Fruit fly (Drosophila melanogaster) whole organism, pupa: ENCODE results near the gene CG7706.

ENCODE experiments used
- CG10348 ChIP-seq: fragments of 200-800 bp; sonication (Bioruptor generic); IDR thresholded peaks from 2 replicates; pipeline ENCODE4 v1.3.6; 2022; ENCODE audit warnings: missing biosample characterization, missing genetic modification characterization
- CG12605 ChIP-seq: fragments of 200-800 bp; sonication (Bioruptor generic); IDR thresholded peaks from 2 replicates; pipeline ENCODE4 v1.3.6; 2022; ENCODE audit warnings: missing biosample characterization, missing genetic modification characterization
- CG13204 ChIP-seq: fragments of 200-800 bp; sonication (Bioruptor generic); optimal IDR thresholded peaks from 2 replicates; lab custom pipeline; 2018; ENCODE audit warnings: missing biosample characterization, mild to moderate bottlenecking, missing genetic modification characterization, moderate library complexity
- CG14655 ChIP-seq: fragments of 200-800 bp; sonication (Bioruptor generic); optimal IDR thresholded peaks from 3 replicates; lab custom pipeline; 2017; ENCODE audit warnings: mild to moderate bottlenecking, missing biosample characterization, missing genetic modification reagents, missing genetic modification characterization
- CG15710 ChIP-seq: fragments of 200-800 bp; sonication (Bioruptor generic); optimal IDR thresholded peaks from 2 replicates; lab custom pipeline; 2018; ENCODE audit warnings: missing biosample characterization, mild to moderate bottlenecking, missing genetic modification characterization, moderate library complexity
- CG17806 ChIP-seq: fragments of 200-800 bp; sonication (Bioruptor generic); optimal IDR thresholded peaks from 2 replicates; lab custom pipeline; 2018; ENCODE audit warnings: missing biosample characterization, mild to moderate bottlenecking, missing genetic modification characterization, moderate library complexity
- CG32121 ChIP-seq: fragments of 200-800 bp; sonication (Bioruptor generic); IDR thresholded peaks from 2 replicates; pipeline ENCODE4 v1.3.6; 2022; ENCODE audit warnings: missing biosample characterization, missing genetic modification characterization
- CG34367 ChIP-seq: fragments of 200-800 bp; sonication (Bioruptor generic); optimal IDR thresholded peaks from 2 replicates; lab custom pipeline; 2018; ENCODE audit warnings: missing biosample characterization, mild to moderate bottlenecking, missing genetic modification characterization
- CG4496 ChIP-seq: fragments of 200-800 bp; sonication (Bioruptor generic); IDR thresholded peaks from 3 replicates; pipeline ENCODE4 v1.3.6; 2022; ENCODE audit warnings: missing biosample characterization, missing genetic modification characterization
- CG8159 ChIP-seq: fragments of 200-800 bp; sonication (Bioruptor generic); optimal IDR thresholded peaks from 3 replicates; lab custom pipeline; 2018; ENCODE audit warnings: missing biosample characterization, mild to moderate bottlenecking, missing genetic modification characterization, moderate library complexity
- CG8301 ChIP-seq: fragments of 200-800 bp; sonication (Bioruptor generic); optimal IDR thresholded peaks from 2 replicates; lab custom pipeline; 2018; ENCODE audit warnings: missing biosample characterization, mild to moderate bottlenecking, missing genetic modification characterization
- CG9948 ChIP-seq: fragments of 200-800 bp; sonication (Bioruptor generic); optimal IDR thresholded peaks from 2 replicates; lab custom pipeline; 2018; ENCODE audit warnings: missing biosample characterization, mild to moderate bottlenecking, missing genetic modification characterization, moderate library complexity
- D1 ChIP-seq: fragments of 200-800 bp; sonication (Bioruptor generic); optimal IDR thresholded peaks from 2 replicates; lab custom pipeline; 2018; ENCODE audit warnings: missing biosample characterization, mild to moderate bottlenecking, missing genetic modification characterization, moderate library complexity
- EcR ChIP-seq: fragments of 200-800 bp; sonication (Bioruptor generic); optimal IDR thresholded peaks from 3 replicates; lab custom pipeline; 2019; ENCODE audit warnings: missing biosample characterization, missing genetic modification characterization, mild to moderate bottlenecking, moderate library complexity, missing genetic modification reagents
- Ets98B ChIP-seq: fragments of 200-800 bp; sonication (Bioruptor generic); IDR thresholded peaks from 2 replicates; pipeline ENCODE4 v1.3.6; 2022; ENCODE audit warnings: missing biosample characterization, missing genetic modification characterization
- Pif1A ChIP-seq: fragments of 200-800 bp; sonication (Bioruptor generic); optimal IDR thresholded peaks from 3 replicates; lab custom pipeline; 2016; ENCODE audit warnings: missing biosample characterization, missing genetic modification characterization
- Pif1B ChIP-seq: fragments of 200-800 bp; sonication (Bioruptor generic); optimal IDR thresholded peaks from 3 replicates; lab custom pipeline; 2016; ENCODE audit warnings: missing biosample characterization, missing genetic modification characterization
- Snoo ChIP-seq: fragments of 200-800 bp; sonication (Bioruptor generic); optimal IDR thresholded peaks from 3 replicates; lab custom pipeline; 2017; ENCODE audit warnings: missing biosample characterization, mild to moderate bottlenecking, missing genetic modification characterization, inconsistent platforms
- fd96Ca ChIP-seq: fragments of 200-800 bp; sonication (Bioruptor generic); IDR thresholded peaks from 3 replicates; pipeline ENCODE4 v1.3.6; 2022; ENCODE audit warnings: missing biosample characterization, missing genetic modification characterization
- gl ChIP-seq: fragments of 200-800 bp; sonication (Bioruptor generic); optimal IDR thresholded peaks from 2 replicates; lab custom pipeline; 2018; ENCODE audit warnings: missing biosample characterization, mild to moderate bottlenecking, missing genetic modification characterization
- rn ChIP-seq: fragments of 200-800 bp; sonication (Bioruptor generic); IDR thresholded peaks from 2 replicates; pipeline ENCODE4 v1.3.6; 2022; ENCODE audit warnings: missing biosample characterization, missing genetic modification characterization

CG7706 gene

dm6 chr3R:18669812-18670211, 7.8 kb upstream of the CG7706 start:
- TF ChIP-seq Snoo (peak; percentile 37), Ets98B (no peak; the same call in 1 of the 2 replicates), CG15710 (tag; lab: Kevin White, UChicago) (peak; percentile 76), CG10348 (GFP tag; lab: Robert Waterston, UW) (0 out of 2 replicates have a peak, but pooled peaks have one; percentile 28), rn (GFP tag; lab: Robert Waterston, UW) (0 out of 2 replicates have a peak, but pooled peaks have one; percentile 18), Pif1A (GFP tag; lab: Kevin White, UChicago) (peak; percentile 71), Pif1B (GFP tag; lab: Kevin White, UChicago) (peak; percentile 48), CG9948 (tag; lab: Kevin White, UChicago) (peak; percentile 66), CG13204 (GFP tag; lab: Kevin White, UChicago) (no peak), D1 (no peak), gl (peak; percentile 24), CG4496 (peak; percentile 85), CG8159 (tag; lab: Kevin White, UChicago) (peak; percentile 73), EcR (GFP tag; lab: Kevin White, UChicago) (no peak), CG14655 (GFP tag; lab: Kevin White, UChicago) (no peak), CG8301 (peak; percentile 78), CG12605 (GFP tag; lab: Robert Waterston, UW) (no peak; the same call in none of the 2 replicates), CG17806 (tag; lab: Kevin White, UChicago) (peak; percentile 70), CG34367 (tag; lab: Kevin White, UChicago) (peak; percentile 63), CG32121 (GFP tag; lab: Robert Waterston, UW) (peak; percentile 78), fd96Ca (GFP tag; lab: Robert Waterston, UW) (peak; percentile 57; the same call in 1 of the 3 replicates)

DNA sequence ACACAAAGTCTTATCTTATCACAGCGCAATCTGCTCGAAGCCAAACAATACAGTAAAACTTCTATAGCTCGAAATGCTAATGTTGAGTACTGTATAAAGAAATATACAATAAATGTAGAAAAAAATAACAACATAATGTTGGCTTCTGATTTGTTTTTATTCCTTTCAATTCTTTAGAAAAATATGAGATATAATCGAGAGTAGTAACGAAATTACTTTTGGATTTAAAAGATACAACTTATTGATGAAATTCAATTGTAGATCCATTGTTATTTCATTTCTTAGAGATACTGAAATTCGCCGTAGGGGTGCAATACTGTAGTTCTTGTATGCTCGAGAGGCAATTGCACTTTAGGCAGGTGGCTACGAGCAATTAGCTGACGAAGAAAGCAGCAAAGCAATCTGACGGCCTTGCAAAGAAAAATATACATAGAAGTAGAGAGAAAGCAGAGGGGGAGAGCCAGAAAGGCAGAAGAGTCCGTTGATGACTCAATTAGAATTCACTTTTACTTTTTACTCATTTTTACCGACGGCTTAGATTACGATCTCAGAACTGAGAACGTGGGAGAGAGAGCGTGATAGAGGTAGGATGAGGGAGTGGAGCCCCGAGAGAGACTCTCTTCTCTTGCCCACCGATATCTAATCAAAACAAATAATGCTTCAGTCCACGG, 7.0 kb upstream of the CG7706 start:
- TF ChIP-seq gl: no peak
- no peak for TF ChIP-seq CG34367 (tag; lab: Kevin White, UChicago)
- TF ChIP-seq Snoo: peak; percentile 14
- no peak for TF ChIP-seq D1
- TF ChIP-seq fd96Ca (GFP tag; lab: Robert Waterston, UW): 0 out of 3 replicates have a peak, but pooled peaks have one; percentile 32
- TF ChIP-seq CG4496: 0 out of 3 replicates have a peak, but pooled peaks have one; percentile 43
- peak; percentile 52 for TF ChIP-seq Pif1B (GFP tag; lab: Kevin White, UChicago)
- TF ChIP-seq CG15710 (tag; lab: Kevin White, UChicago): peak; percentile 46
- no peak for TF ChIP-seq CG14655 (GFP tag; lab: Kevin White, UChicago)
- no peak for TF ChIP-seq CG12605 (GFP tag; lab: Robert Waterston, UW)
- TF ChIP-seq CG8301: no peak
- peak; percentile 42 for TF ChIP-seq CG9948 (tag; lab: Kevin White, UChicago)
- TF ChIP-seq, all 21 proteins: peak for 6

DNA sequence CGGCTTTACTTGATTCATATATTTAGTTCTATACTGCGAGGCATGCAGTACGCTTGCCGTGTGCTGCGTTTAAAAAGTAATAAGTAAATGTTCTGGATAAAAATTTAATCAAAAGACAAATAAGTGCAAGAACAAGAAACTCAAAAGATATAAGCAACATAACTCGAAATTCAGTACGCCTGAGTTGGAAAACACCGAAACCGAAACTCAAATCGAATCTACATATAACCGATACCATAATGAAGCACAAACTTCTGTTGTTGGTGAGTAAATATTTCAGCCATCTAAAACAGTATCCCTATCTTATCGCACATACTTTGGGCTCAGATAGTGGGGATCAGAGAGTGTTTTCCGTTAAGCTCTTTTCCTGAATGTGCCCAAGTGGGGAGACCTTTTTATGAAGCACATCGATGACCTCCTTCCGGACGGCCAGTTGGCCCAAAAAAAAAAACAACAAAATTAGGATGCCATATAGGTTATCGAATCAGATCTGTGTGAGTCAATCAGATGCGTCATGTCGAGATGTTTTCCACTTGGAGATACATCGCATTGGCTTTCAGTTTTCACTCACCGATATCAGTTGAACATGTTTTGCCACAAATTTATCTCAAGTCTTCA, 6.4 kb upstream of the CG7706 start, which contains the start of gene CG31230:
Gene CG31230 (plus strand): TSS at position 568 of the 618 bp plus-strand sequence.
- no peak for TF ChIP-seq Pif1A (GFP tag; lab: Kevin White, UChicago)
- no peak for TF ChIP-seq CG4496
- no peak for TF ChIP-seq Snoo
- no peak for TF ChIP-seq CG14655 (GFP tag; lab: Kevin White, UChicago)
- TF ChIP-seq gl: no peak
- TF ChIP-seq CG15710 (tag; lab: Kevin White, UChicago): no peak
- no peak for TF ChIP-seq D1
- no peak for TF ChIP-seq CG32121 (GFP tag; lab: Robert Waterston, UW)
- TF ChIP-seq EcR (GFP tag; lab: Kevin White, UChicago): no peak
- TF ChIP-seq CG9948 (tag; lab: Kevin White, UChicago): no peak
- no peak for TF ChIP-seq rn (GFP tag; lab: Robert Waterston, UW)
- TF ChIP-seq CG10348 (GFP tag; lab: Robert Waterston, UW): no peak
- no peak for TF ChIP-seq CG13204 (GFP tag; lab: Kevin White, UChicago)
- TF ChIP-seq CG8159 (tag; lab: Kevin White, UChicago): no peak
- TF ChIP-seq Ets98B: no peak
- TF ChIP-seq CG12605 (GFP tag; lab: Robert Waterston, UW): no peak

DNA sequence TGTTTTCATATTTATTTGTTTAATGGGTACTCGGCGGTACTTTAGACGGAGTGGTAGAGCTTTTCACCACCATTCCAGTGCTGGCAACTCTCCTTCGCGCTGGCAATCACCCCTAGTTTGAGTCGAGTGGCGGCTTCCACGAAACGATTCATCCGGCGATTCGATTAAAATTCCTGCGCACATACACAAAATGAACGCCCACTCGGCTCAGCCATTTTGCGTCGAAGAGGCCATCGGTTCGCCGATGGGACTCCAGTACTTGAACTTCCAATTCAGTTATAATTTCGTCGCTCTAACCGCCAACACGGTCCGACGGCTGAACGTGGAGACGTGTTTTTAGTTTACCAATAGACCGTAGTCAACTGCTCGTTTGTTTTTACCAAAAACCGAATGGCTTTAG, 2.7 kb downstream of the CG7706 start, which contains the start of the genes CG46318 and ChT:
Gene CG46318 (plus strand): TSS at position 273 of the 400 bp plus-strand sequence.
Gene ChT (plus strand): TSS at position 273 of the 400 bp plus-strand sequence.
- no peak for TF ChIP-seq Ets98B
- TF ChIP-seq CG14655 (GFP tag; lab: Kevin White, UChicago): no peak
- no peak for TF ChIP-seq EcR (GFP tag; lab: Kevin White, UChicago)
- TF ChIP-seq CG34367 (tag; lab: Kevin White, UChicago): no peak
- no peak for TF ChIP-seq CG12605 (GFP tag; lab: Robert Waterston, UW)
- TF ChIP-seq rn (GFP tag; lab: Robert Waterston, UW): no peak
- TF ChIP-seq CG17806 (tag; lab: Kevin White, UChicago): no peak
- TF ChIP-seq CG32121 (GFP tag; lab: Robert Waterston, UW): no peak
- TF ChIP-seq CG8301: no peak
- no peak for TF ChIP-seq CG9948 (tag; lab: Kevin White, UChicago)
- no peak for TF ChIP-seq CG8159 (tag; lab: Kevin White, UChicago)
- no peak for TF ChIP-seq Pif1A (GFP tag; lab: Kevin White, UChicago)
- TF ChIP-seq Snoo: no peak
- no peak for TF ChIP-seq CG4496
- no peak for TF ChIP-seq CG15710 (tag; lab: Kevin White, UChicago)
- no peak for TF ChIP-seq Pif1B (GFP tag; lab: Kevin White, UChicago)
- no peak for TF ChIP-seq CG13204 (GFP tag; lab: Kevin White, UChicago)
- no peak for TF ChIP-seq gl
- no peak for TF ChIP-seq D1
- TF ChIP-seq fd96Ca (GFP tag; lab: Robert Waterston, UW): no peak
- TF ChIP-seq, all 21 proteins: peak for 0

dm6 chr3R:18681054-18681453, 3.4 kb downstream of the CG7706 start:
- TF ChIP-seq CG12605 (GFP tag; lab: Robert Waterston, UW) (no peak), Pif1A (GFP tag; lab: Kevin White, UChicago) (no peak), Snoo (no peak), CG8159 (tag; lab: Kevin White, UChicago) (no peak), D1 (no peak), EcR (GFP tag; lab: Kevin White, UChicago) (no peak), gl (no peak), CG13204 (GFP tag; lab: Kevin White, UChicago) (no peak), CG17806 (tag; lab: Kevin White, UChicago) (no peak), CG32121 (GFP tag; lab: Robert Waterston, UW) (no peak), Pif1B (GFP tag; lab: Kevin White, UChicago) (no peak), CG10348 (GFP tag; lab: Robert Waterston, UW) (no peak), CG34367 (tag; lab: Kevin White, UChicago) (no peak), CG14655 (GFP tag; lab: Kevin White, UChicago) (no peak), fd96Ca (GFP tag; lab: Robert Waterston, UW) (no peak), Ets98B (no peak), CG8301 (no peak), CG15710 (tag; lab: Kevin White, UChicago) (no peak), CG4496 (no peak), rn (GFP tag; lab: Robert Waterston, UW) (no peak)
